Worm (Caenorhabditis elegans): Measurements from ENCODE around the gene srw-82.

- no peak for TF ChIP-seq madf-6 (GFP tag; IDR thresholded peaks at IDR 0.05)
- no peak for TF ChIP-seq ztf-28 (GFP tag; IDR thresholded peaks at IDR 0.05)
- no peak for TF ChIP-seq pha-4 (tag; optimal IDR thresholded peaks at IDR 0.05)
- no peak for TF ChIP-seq B0261.1 (tag; optimal IDR thresholded peaks at IDR 0.05)
- no peak for TF ChIP-seq lir-1 (GFP tag; conservative IDR thresholded peaks at IDR 0.05)
- TF ChIP-seq lag-1 (GFP tag; IDR thresholded peaks at IDR 0.05): no peak
- TF ChIP-seq ztf-22 (GFP tag; optimal IDR thresholded peaks at IDR 0.05): no peak
- TF ChIP-seq ztf-25 (GFP tag; IDR thresholded peaks at IDR 0.05): no peak
- no peak for TF ChIP-seq nhr-90 (tag; optimal IDR thresholded peaks at IDR 0.05)
- TF ChIP-seq F37B4.10 (GFP tag; IDR thresholded peaks at IDR 0.05): no peak
- no peak for TF ChIP-seq dpff-1 (tag; optimal IDR thresholded peaks at IDR 0.05)
- no peak for TF ChIP-seq mes-4 (tag; optimal IDR thresholded peaks at IDR 0.05)
- no peak for TF ChIP-seq unc-62 (GFP tag; optimal IDR thresholded peaks at IDR 0.05)
- TF ChIP-seq Y53F4B.3 (GFP tag; IDR thresholded peaks at IDR 0.05): no peak
Measured at ce11 chrV:18397814-18398213, 33.7 kb upstream of the srw-82 start, which contains the start of gene Y51A2B.16.
